Fruit fly (Drosophila melanogaster) whole organism, embryonic: ENCODE data around the gene sob.

Experiments used
- CG13775 ChIP-seq: fragments of 200-800 bp; sonication (Bioruptor generic); optimal IDR thresholded peaks from 3 replicates; lab custom pipeline; 2017; ENCODE audit warnings: missing biosample characterization, mild to moderate bottlenecking, missing genetic modification characterization
- CG8281 ChIP-seq: fragments of 200-800 bp; sonication (Bioruptor generic); optimal IDR thresholded peaks from 2 replicates; lab custom pipeline; 2018; ENCODE audit warnings: missing biosample characterization, mild to moderate bottlenecking, missing genetic modification characterization, moderate library complexity
- dysf ChIP-seq: fragments of 200-800 bp; sonication (Bioruptor generic); IDR thresholded peaks from 3 replicates; pipeline ENCODE4 v1.3.6; 2022; ENCODE audit warnings: missing biosample characterization, missing genetic modification characterization
- zen2 ChIP-seq: fragments of 200-800 bp; sonication (Bioruptor generic); IDR thresholded peaks from 3 replicates; pipeline ENCODE4 v1.3.6; 2022; ENCODE audit warnings: missing biosample characterization, missing genetic modification characterization; ENCODE audit not compliant: partially characterized antibody

- no peak for TF ChIP-seq dysf (GFP tag; lab: Robert Waterston, UW)
- TF ChIP-seq CG13775 (GFP tag; lab: Kevin White, UChicago) = no peak
- TF ChIP-seq zen2 (GFP tag; lab: Robert Waterston, UW) = no peak
- TF ChIP-seq CG8281 (tag; lab: Kevin White, UChicago) = no peak
Observed at dm6 chr2L:3538564-3539411, 41.8 kb downstream of the sob start, which contains the start of gene drm.
